ENCODE assay signal across 4 fruit fly cellular contexts in genomic region chr3L:15923352-15923751, dm6.
TF ChIP-seq lines count a peak whose summit lies in the region.

No protein-coding gene starts in this region.

- no peak for TF ChIP-seq CTCF in whole organism, embryonic (GFP tag; optimal IDR thresholded peaks at IDR 0.05; lab: Kevin White, UChicago)

TF ChIP-seq in whole organism, embryonic, 481 proteins besides CTCF, POLR2A, EP300 and RAD21 (continues in another document):
- TF ChIP-seq exex (tag; optimal IDR thresholded peaks at IDR 0.05; lab: Kevin White, UChicago) = no peak
- TF ChIP-seq CG10959 (GFP tag; IDR thresholded peaks at IDR 0.05; lab: Robert Waterston, UW) = no peak
- no peak for TF ChIP-seq Kr (GFP tag; optimal IDR thresholded peaks at IDR 0.05; lab: Kevin White, UChicago)
- TF ChIP-seq CG1832 (GFP tag; optimal IDR thresholded peaks at IDR 0.05; lab: Kevin White, UChicago) = no peak
- no peak for TF ChIP-seq gsb (GFP tag; IDR thresholded peaks at IDR 0.05; lab: Robert Waterston, UW)
- no peak for TF ChIP-seq inv (GFP tag; IDR thresholded peaks at IDR 0.05; lab: Robert Waterston, UW; ENCODE audit: partially characterized antibody)
- no peak for TF ChIP-seq fru (optimal IDR thresholded peaks at IDR 0.05; lab: Kevin White, UChicago)
- TF ChIP-seq danr (GFP tag; IDR thresholded peaks at IDR 0.05; lab: Robert Waterston, UW) = no peak
- no peak for TF ChIP-seq so (GFP tag; IDR thresholded peaks at IDR 0.05; lab: Robert Waterston, UW)
- no peak for TF ChIP-seq ken (GFP tag; IDR thresholded peaks at IDR 0.05; lab: Robert Waterston, UW)
- TF ChIP-seq TFAM (GFP tag; optimal IDR thresholded peaks at IDR 0.05; lab: Kevin White, UChicago) = no peak
- TF ChIP-seq grau (tag; optimal IDR thresholded peaks at IDR 0.05; lab: Kevin White, UChicago) = peak; percentile 61
- TF ChIP-seq btn (GFP tag; optimal IDR thresholded peaks at IDR 0.05; lab: Kevin White, UChicago) = no peak
- no peak for TF ChIP-seq B-H2 (GFP tag; optimal IDR thresholded peaks at IDR 0.05; lab: Kevin White, UChicago)
- TF ChIP-seq CG1529 (GFP tag; optimal IDR thresholded peaks at IDR 0.05; lab: Kevin White, UChicago) = no peak
- no peak for TF ChIP-seq Scr (GFP tag; IDR thresholded peaks at IDR 0.05; lab: Robert Waterston, UW; ENCODE audit: partially characterized antibody)
- no peak for TF ChIP-seq yki (optimal IDR thresholded peaks at IDR 0.05; lab: Kevin White, UChicago)
- TF ChIP-seq kni (GFP tag; optimal IDR thresholded peaks at IDR 0.05; lab: Kevin White, UChicago) = no peak
- no peak for TF ChIP-seq esg (GFP tag; conservative IDR thresholded peaks at IDR 0.05; lab: Robert Waterston, UW)
- TF ChIP-seq ssp (GFP tag; IDR thresholded peaks at IDR 0.05; lab: Robert Waterston, UW) = no peak
- TF ChIP-seq org-1 (GFP tag; optimal IDR thresholded peaks at IDR 0.05; lab: Kevin White, UChicago) = no peak
- TF ChIP-seq ATbp (GFP tag; optimal IDR thresholded peaks at IDR 0.05; lab: Kevin White, UChicago) = peak; percentile 14
- TF ChIP-seq CG15269 (tag; optimal IDR thresholded peaks at IDR 0.05; lab: Kevin White, UChicago) = peak; percentile 58
- peak; percentile 53 for TF ChIP-seq phol (tag; optimal IDR thresholded peaks at IDR 0.05; lab: Kevin White, UChicago)

TF ChIP-seq in whole organism, prepupa, 60 proteins besides CTCF, POLR2A, EP300 and RAD21 (continues in another document):
- TF ChIP-seq Hr4 (GFP tag; optimal IDR thresholded peaks at IDR 0.05; lab: Kevin White, UChicago) (peak; percentile 7), CG8319 (GFP tag; optimal IDR thresholded peaks at IDR 0.05; lab: Kevin White, UChicago) (no peak), spab (GFP tag; optimal IDR thresholded peaks at IDR 0.05; lab: Kevin White, UChicago) (no peak), CG11902 (GFP tag; optimal IDR thresholded peaks at IDR 0.05; lab: Kevin White, UChicago) (no peak), Lpt (GFP tag; optimal IDR thresholded peaks at IDR 0.05; lab: Kevin White, UChicago) (no peak), Hr39 (GFP tag; optimal IDR thresholded peaks at IDR 0.05; lab: Kevin White, UChicago) (no peak), Met (GFP tag; optimal IDR thresholded peaks at IDR 0.05; lab: Kevin White, UChicago) (peak; percentile 23), cyc (GFP tag; optimal IDR thresholded peaks at IDR 0.05; lab: Kevin White, UChicago) (no peak), CG10669 (GFP tag; optimal IDR thresholded peaks at IDR 0.05; lab: Kevin White, UChicago) (no peak), pdm3 (GFP tag; optimal IDR thresholded peaks at IDR 0.05; lab: Kevin White, UChicago) (peak; percentile 8), Smox (GFP tag; optimal IDR thresholded peaks at IDR 0.05; lab: Kevin White, UChicago) (peak; percentile 16), topi (GFP tag; optimal IDR thresholded peaks at IDR 0.05; lab: Kevin White, UChicago) (no peak), fd59A (GFP tag; optimal IDR thresholded peaks at IDR 0.05; lab: Kevin White, UChicago) (no peak), Sox15 (GFP tag; optimal IDR thresholded peaks at IDR 0.05; lab: Kevin White, UChicago) (no peak), CG7368 (GFP tag; optimal IDR thresholded peaks at IDR 0.05; lab: Kevin White, UChicago) (no peak), net (GFP tag; optimal IDR thresholded peaks at IDR 0.05; lab: Kevin White, UChicago) (no peak), Sox14 (GFP tag; optimal IDR thresholded peaks at IDR 0.05; lab: Kevin White, UChicago) (no peak), CG11762 (GFP tag; optimal IDR thresholded peaks at IDR 0.05; lab: Kevin White, UChicago; ENCODE audit: insufficient read depth) (no peak), CG15336 (GFP tag; IDR thresholded peaks at IDR 0.05; lab: Robert Waterston, UW) (no peak), CG31627 (GFP tag; optimal IDR thresholded peaks at IDR 0.05; lab: Kevin White, UChicago) (no peak), OdsH (GFP tag; optimal IDR thresholded peaks at IDR 0.05; lab: Kevin White, UChicago) (peak; percentile 18), CG9139 (GFP tag; optimal IDR thresholded peaks at IDR 0.05; lab: Kevin White, UChicago) (no peak), CG10631 (GFP tag; optimal IDR thresholded peaks at IDR 0.05; lab: Kevin White, UChicago) (peak; percentile 13), Gug (GFP tag; IDR thresholded peaks at IDR 0.05; lab: Robert Waterston, UW) (no peak), lz (GFP tag; optimal IDR thresholded peaks at IDR 0.05; lab: Kevin White, UChicago) (no peak)

TF ChIP-seq in whole organism, pupa, 21 proteins besides CTCF, POLR2A, EP300 and RAD21:
- peak; percentile 50 for TF ChIP-seq CG8159 (tag; optimal IDR thresholded peaks at IDR 0.05; lab: Kevin White, UChicago)
- no peak for TF ChIP-seq CG8301 (tag; optimal IDR thresholded peaks at IDR 0.05; lab: Kevin White, UChicago)
- TF ChIP-seq fd96Ca (GFP tag; IDR thresholded peaks at IDR 0.05; lab: Robert Waterston, UW) = no peak
- no peak for TF ChIP-seq CG12605 (GFP tag; IDR thresholded peaks at IDR 0.05; lab: Robert Waterston, UW)
- peak; percentile 14 for TF ChIP-seq Pif1A (GFP tag; optimal IDR thresholded peaks at IDR 0.05; lab: Kevin White, UChicago)
- TF ChIP-seq CG34367 (tag; optimal IDR thresholded peaks at IDR 0.05; lab: Kevin White, UChicago) = no peak
- TF ChIP-seq CG13204 (GFP tag; optimal IDR thresholded peaks at IDR 0.05; lab: Kevin White, UChicago) = no peak
- peak; percentile 33 for TF ChIP-seq CG15710 (tag; optimal IDR thresholded peaks at IDR 0.05; lab: Kevin White, UChicago)
- TF ChIP-seq Pif1B (GFP tag; optimal IDR thresholded peaks at IDR 0.05; lab: Kevin White, UChicago) = no peak
- TF ChIP-seq EcR (GFP tag; optimal IDR thresholded peaks at IDR 0.05; lab: Kevin White, UChicago) = no peak
- TF ChIP-seq CG9948 (tag; optimal IDR thresholded peaks at IDR 0.05; lab: Kevin White, UChicago) = no peak
- no peak for TF ChIP-seq D1 (tag; optimal IDR thresholded peaks at IDR 0.05; lab: Kevin White, UChicago)
- TF ChIP-seq Ets98B (GFP tag; IDR thresholded peaks at IDR 0.05; lab: Robert Waterston, UW) = no peak
- TF ChIP-seq CG32121 (GFP tag; IDR thresholded peaks at IDR 0.05; lab: Robert Waterston, UW) = no peak
- TF ChIP-seq CG14655 (GFP tag; optimal IDR thresholded peaks at IDR 0.05; lab: Kevin White, UChicago) = no peak
- TF ChIP-seq gl (tag; optimal IDR thresholded peaks at IDR 0.05; lab: Kevin White, UChicago) = no peak
- TF ChIP-seq Snoo (tag; optimal IDR thresholded peaks at IDR 0.05; lab: Kevin White, UChicago) = no peak
- TF ChIP-seq CG17806 (tag; optimal IDR thresholded peaks at IDR 0.05; lab: Kevin White, UChicago) = peak; percentile 14

TF ChIP-seq in whole organism, wandering third instar larva, 38 proteins besides CTCF, POLR2A, EP300 and RAD21:
- TF ChIP-seq tai (GFP tag; optimal IDR thresholded peaks at IDR 0.05; lab: Kevin White, UChicago) (no peak), fru (GFP tag; optimal IDR thresholded peaks at IDR 0.05; lab: Kevin White, UChicago) (peak; percentile 14), CG32264 (GFP tag; optimal IDR thresholded peaks at IDR 0.05; lab: Kevin White, UChicago) (no peak), Sp1 (GFP tag; optimal IDR thresholded peaks at IDR 0.05; lab: Kevin White, UChicago) (peak; percentile 13), HLH106 (tag; optimal IDR thresholded peaks at IDR 0.05; lab: Kevin White, UChicago) (peak; percentile 12), rgr (GFP tag; optimal IDR thresholded peaks at IDR 0.05; lab: Kevin White, UChicago) (peak; percentile 10), h (GFP tag; optimal IDR thresholded peaks at IDR 0.05; lab: Kevin White, UChicago) (peak; percentile 27)
TF ChIP-seq in whole organism, wandering third instar larva: peak in this region for 5.

Comparison
In these comparisons a context has a peak if more than half of its experiments do, and no peak if none do; other contexts are left out.
1. Of the 7 proteins assayed by ChIP-seq in both whole organism, embryonic and whole organism, prepupa: peak only in whole organism, embryonic: Blimp-1 and Sox102F; only in whole organism, prepupa: none; in both: none; in neither: 5.